Worm (Caenorhabditis elegans) whole organism, young adult: ENCODE data around the gene Y53G8AM.8.

Experiments used
- B0261.1 ChIP-seq: sonication (generic microtip); optimal IDR thresholded peaks from 2 replicates; lab custom pipeline; 2016; ENCODE audit warnings: mild to moderate bottlenecking, missing genetic modification characterization, moderate library complexity, missing compliant biosample characterization
- C17E4.6 ChIP-seq: fragments of 200-800 bp; sonication (Bioruptor generic); IDR thresholded peaks from 2 replicates; pipeline ENCODE4 v1.3.6; 2022; ENCODE audit warnings: missing genetic modification reagents, missing genetic modification characterization, missing compliant biosample characterization
- D2030.7 ChIP-seq: fragments of 200-800 bp; sonication (Bioruptor generic); IDR thresholded peaks from 2 replicates; pipeline ENCODE4 v1.3.6; 2022; ENCODE audit warnings: missing genetic modification reagents, missing genetic modification characterization, missing compliant biosample characterization
- F23B12.7 ChIP-seq: sonication (generic microtip); optimal IDR thresholded peaks from 2 replicates; lab custom pipeline; 2017; ENCODE audit warnings: missing genetic modification characterization, mild to moderate bottlenecking, missing compliant biosample characterization, antibody characterized with exemption, moderate library complexity; ENCODE audit not compliant: insufficient read depth
- F33H1.4 ChIP-seq: fragments of 200-800 bp; sonication (Bioruptor generic); IDR thresholded peaks from 2 replicates; pipeline ENCODE4 v1.3.6; 2022; ENCODE audit warnings: missing genetic modification reagents, missing genetic modification characterization, missing compliant biosample characterization
- F55B11.4 ChIP-seq: sonication (generic microtip); optimal IDR thresholded peaks from 2 replicates; lab custom pipeline; 2016; ENCODE audit warnings: missing compliant biosample characterization, missing genetic modification characterization, borderline replicate concordance; ENCODE audit not compliant: insufficient read depth
- aptf-3 ChIP-seq: fragments of 200-800 bp; sonication (Bioruptor generic); IDR thresholded peaks from 2 replicates; pipeline ENCODE4 v1.3.6; 2022; ENCODE audit warnings: missing genetic modification characterization, missing compliant biosample characterization
- attf-5 ChIP-seq: fragments of 200-800 bp; sonication (Bioruptor generic); optimal IDR thresholded peaks from 2 replicates; lab custom pipeline; 2018; ENCODE audit warnings: mild to moderate bottlenecking, missing genetic modification characterization, missing compliant biosample characterization
- attf-6 ChIP-seq: fragments of 200-800 bp; sonication (Bioruptor generic); IDR thresholded peaks from 2 replicates; pipeline ENCODE4 v1.3.6; 2022; ENCODE audit warnings: missing genetic modification reagents, missing genetic modification characterization, missing compliant biosample characterization
- bed-2 ChIP-seq: fragments of 200-800 bp; sonication (Bioruptor generic); IDR thresholded peaks from 2 replicates; pipeline ENCODE4 v1.3.6; 2022; ENCODE audit warnings: missing genetic modification reagents, missing genetic modification characterization, missing compliant biosample characterization
- ccch-3 ChIP-seq: fragments of 200-800 bp; sonication (Bioruptor generic); optimal IDR thresholded peaks from 2 replicates; lab custom pipeline; 2018; ENCODE audit warnings: mild to moderate bottlenecking, missing genetic modification characterization, missing compliant biosample characterization
- ceh-27 ChIP-seq: fragments of 200-800 bp; sonication (Bioruptor generic); optimal IDR thresholded peaks from 2 replicates; lab custom pipeline; 2018; ENCODE audit warnings: mild to moderate bottlenecking, missing genetic modification characterization, moderate library complexity, missing compliant biosample characterization
- ceh-58 ChIP-seq: fragments of 200-800 bp; sonication (Bioruptor generic); IDR thresholded peaks from 2 replicates; pipeline ENCODE4 v1.3.6; 2022; ENCODE audit warnings: missing genetic modification characterization, missing compliant biosample characterization
- ceh-91 ChIP-seq: fragments of 200-800 bp; sonication (Bioruptor generic); IDR thresholded peaks from 2 replicates; pipeline ENCODE4 v1.3.6; 2022; ENCODE audit warnings: missing genetic modification reagents, missing genetic modification characterization, missing compliant biosample characterization
- efl-1 ChIP-seq: fragments of 150-350 bp; optimal IDR thresholded peaks from 2 replicates; lab custom pipeline; 2014; ENCODE audit warnings: missing biosample characterization, missing genetic modification reagents, missing genetic modification characterization
- ets-4 ChIP-seq: fragments of 200-800 bp; sonication (Bioruptor generic); optimal IDR thresholded peaks from 2 replicates; lab custom pipeline; 2018; ENCODE audit warnings: mild to moderate bottlenecking, missing genetic modification characterization, missing compliant biosample characterization
- gei-17 ChIP-seq: fragments of 200-800 bp; sonication (Bioruptor generic); optimal IDR thresholded peaks from 2 replicates; lab custom pipeline; 2018; ENCODE audit warnings: mild to moderate bottlenecking, missing genetic modification characterization, missing compliant biosample characterization
- him-1 ChIP-seq: sonication (generic microtip); optimal IDR thresholded peaks from 2 replicates; lab custom pipeline; 2016; ENCODE audit warnings: missing genotype, missing genetic modification reagents, missing genetic modification characterization, missing compliant biosample characterization
- hlh-12 ChIP-seq: sonication (generic microtip); optimal IDR thresholded peaks from 2 replicates; lab custom pipeline; 2016; ENCODE audit warnings: missing genetic modification characterization, missing compliant biosample characterization
- hrde-1 ChIP-seq: sonication (generic microtip); optimal IDR thresholded peaks from 2 replicates; lab custom pipeline; 2016; ENCODE audit warnings: missing genetic modification characterization, mild to moderate bottlenecking, missing compliant biosample characterization, moderate library complexity, missing genotype, missing genetic modification reagents, borderline replicate concordance
- hsf-1 ChIP-seq: fragments of 200-800 bp; sonication (Bioruptor generic); IDR thresholded peaks from 2 replicates; pipeline ENCODE4 v1.3.6; 2022; ENCODE audit warnings: missing genetic modification reagents, missing genetic modification characterization, missing compliant biosample characterization
- lin-35 ChIP-seq, 3 experiments: fragments of 150-350 bp in 2 of 3; sonication (generic microtip) in 1 of 3; optimal IDR thresholded peaks; 2 replicates each; lab custom pipeline; 2014 to 2018; ENCODE audit warnings: missing biosample characterization in 3 of 3, missing genetic modification characterization in 3 of 3, missing genetic modification reagents in 3 of 3
- lin-40 ChIP-seq: sonication (generic microtip); optimal IDR thresholded peaks from 2 replicates; lab custom pipeline; 2016; ENCODE audit warnings: missing genetic modification characterization, mild to moderate bottlenecking, missing compliant biosample characterization, missing genotype, missing genetic modification reagents
- lsl-1 ChIP-seq: fragments of 200-800 bp; sonication (Bioruptor generic); optimal IDR thresholded peaks from 2 replicates; lab custom pipeline; 2018; ENCODE audit warnings: mild to moderate bottlenecking, missing genetic modification characterization, moderate library complexity, missing compliant biosample characterization
- madf-3 ChIP-seq: fragments of 200-800 bp; sonication (Bioruptor generic); IDR thresholded peaks from 2 replicates; pipeline ENCODE4 v1.3.6; 2022; ENCODE audit warnings: missing genetic modification reagents, missing genetic modification characterization, missing compliant biosample characterization
- madf-8 ChIP-seq: fragments of 200-800 bp; sonication (Bioruptor generic); conservative IDR thresholded peaks from 2 replicates; pipeline ENCODE4 v1.3.6; 2022; ENCODE audit warnings: missing genetic modification reagents, missing genetic modification characterization, missing compliant biosample characterization
- mcd-1 ChIP-seq: fragments of 200-800 bp; sonication (Bioruptor generic); IDR thresholded peaks from 2 replicates; pipeline ENCODE4 v1.3.6; 2022; ENCODE audit warnings: missing genetic modification reagents, missing genetic modification characterization, missing compliant biosample characterization
- mxl-1 ChIP-seq: sonication (generic microtip); optimal IDR thresholded peaks from 2 replicates; lab custom pipeline; 2016; ENCODE audit warnings: missing genetic modification characterization, missing compliant biosample characterization
- nhr-179 ChIP-seq: sonication (generic microtip); optimal IDR thresholded peaks from 2 replicates; lab custom pipeline; 2016; ENCODE audit warnings: mild to moderate bottlenecking, missing genetic modification characterization, missing compliant biosample characterization
- rcor-1 ChIP-seq: fragments of 200-800 bp; sonication (Bioruptor generic); IDR thresholded peaks from 2 replicates; pipeline ENCODE4 v1.3.6; 2022; ENCODE audit warnings: missing genetic modification reagents, missing genetic modification characterization, missing compliant biosample characterization
- snpc-1.3 ChIP-seq: sonication (generic microtip); optimal IDR thresholded peaks from 2 replicates; lab custom pipeline; 2017; ENCODE audit warnings: missing genetic modification characterization, mild to moderate bottlenecking, missing compliant biosample characterization, antibody characterized with exemption, moderate library complexity, missing genotype, missing genetic modification reagents; ENCODE audit not compliant: insufficient read depth
- snpc-3.4 ChIP-seq: sonication (generic microtip); optimal IDR thresholded peaks from 2 replicates; lab custom pipeline; 2017; ENCODE audit warnings: missing genetic modification characterization, mild to moderate bottlenecking, missing compliant biosample characterization, antibody characterized with exemption, moderate library complexity, missing genotype, missing genetic modification reagents
- snpc-4 ChIP-seq, 5 experiments: fragments of 150-350 bp in 1 of 5; sonication (generic microtip) in 4 of 5; optimal IDR thresholded peaks; 2 replicates each; lab custom pipeline; 2014 to 2018; ENCODE audit warnings: missing genetic modification characterization in 5 of 5, missing biosample characterization in 3 of 5, antibody characterized with exemption in 2 of 5, mild to moderate bottlenecking in 2 of 5, missing compliant biosample characterization in 2 of 5, missing genotype in 2 of 5, moderate library complexity in 2 of 5, missing genetic modification reagents in 1 of 5
- xnd-1 ChIP-seq: sonication (generic microtip); optimal IDR thresholded peaks from 2 replicates; lab custom pipeline; 2016; ENCODE audit warnings: missing genotype, missing genetic modification reagents, missing genetic modification characterization, missing compliant biosample characterization
- zfh-2 ChIP-seq: fragments of 200-800 bp; sonication (Bioruptor generic); conservative IDR thresholded peaks from 2 replicates; pipeline ENCODE4 v1.3.6; 2022; ENCODE audit warnings: missing genetic modification reagents, missing genetic modification characterization, missing compliant biosample characterization
- ztf-18 ChIP-seq: sonication (generic microtip); optimal IDR thresholded peaks from 2 replicates; lab custom pipeline; 2016; ENCODE audit warnings: missing genotype, mild to moderate bottlenecking, missing genetic modification characterization, missing compliant biosample characterization
- ztf-26 ChIP-seq: sonication (generic microtip); optimal IDR thresholded peaks from 2 replicates; lab custom pipeline; 2017; ENCODE audit warnings: missing genetic modification characterization, missing compliant biosample characterization
- ztf-28 ChIP-seq: fragments of 200-800 bp; sonication (Bioruptor generic); IDR thresholded peaks from 2 replicates; pipeline ENCODE4 v1.3.6; 2022; ENCODE audit warnings: missing genetic modification reagents, missing genetic modification characterization, missing compliant biosample characterization
- ztf-6 ChIP-seq: fragments of 200-800 bp; sonication (Bioruptor generic); IDR thresholded peaks from 2 replicates; pipeline ENCODE4 v1.3.6; 2022; ENCODE audit warnings: missing genetic modification reagents, missing genetic modification characterization, missing compliant biosample characterization

Y53G8AM.8 gene

DNA sequence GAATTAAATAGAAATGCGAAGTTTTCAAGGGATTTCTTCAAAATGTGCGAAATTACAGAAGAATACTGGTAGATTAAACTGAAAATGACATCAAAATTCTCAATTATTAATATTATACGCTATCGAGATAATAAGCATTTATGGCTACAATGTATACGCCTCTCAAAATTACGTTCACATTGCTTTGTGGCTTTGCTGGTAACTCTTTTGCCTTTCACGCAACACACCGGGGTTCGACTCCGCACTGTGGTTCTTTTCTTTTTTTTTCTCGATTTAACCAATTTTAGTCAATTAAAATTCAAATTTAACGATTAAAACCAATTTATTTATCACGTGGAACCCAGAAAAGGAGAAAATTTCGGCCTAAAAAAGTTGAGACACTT is 29.5 kb downstream of the Y53G8AM.8 start (continued):
- TF ChIP-seq ceh-91 (GFP tag; lab: Robert Waterston, UW) (no peak), madf-3 (GFP tag; lab: Robert Waterston, UW) (no peak), gei-17 (no peak), hsf-1 (GFP tag; lab: Robert Waterston, UW) (no peak; the same call in 1 of the 2 replicates), F55B11.4 (tag; lab: Kevin White, UChicago) (no peak), rcor-1 (GFP tag; lab: Robert Waterston, UW) (no peak), attf-6 (GFP tag; lab: Robert Waterston, UW) (peak; percentile 68; the same call in 1 of the 2 replicates), ccch-3 (GFP tag; lab: Kevin White, UChicago) (no peak), F23B12.7 (tag; lab: Kevin White, UChicago) (peak; percentile 3), D2030.7 (GFP tag; lab: Robert Waterston, UW) (no peak; the same call in 1 of the 2 replicates), aptf-3 (GFP tag; lab: Robert Waterston, UW) (0 out of 2 replicates have a peak, but pooled peaks have one; percentile 58), C17E4.6 (GFP tag; lab: Robert Waterston, UW) (no peak), madf-8 (GFP tag; lab: Robert Waterston, UW) (no peak), bed-2 (no peak), nhr-179 (tag; lab: Kevin White, UChicago) (peak; percentile 8), hrde-1 (tag; lab: Kevin White, UChicago) (peak; percentile 81), efl-1 (GFP tag; lab: Kevin White, UChicago) (no peak), ceh-58 (no peak), ceh-27 (no peak), lin-40 (tag; lab: Kevin White, UChicago) (no peak), snpc-1.3 (tag; lab: Kevin White, UChicago) (peak; percentile 58), ets-4 (GFP tag; lab: Kevin White, UChicago) (no peak), attf-5 (GFP tag; lab: Kevin White, UChicago) (peak; percentile 36), him-1 (tag; lab: Kevin White, UChicago) (peak; percentile 20), xnd-1 (peak; percentile 4), ztf-26 (tag; lab: Kevin White, UChicago) (peak; percentile 4), mxl-1 (tag; lab: Kevin White, UChicago) (peak; percentile 88), ztf-18 (peak; percentile 73), B0261.1 (tag; lab: Kevin White, UChicago) (peak; percentile 91)

DNA sequence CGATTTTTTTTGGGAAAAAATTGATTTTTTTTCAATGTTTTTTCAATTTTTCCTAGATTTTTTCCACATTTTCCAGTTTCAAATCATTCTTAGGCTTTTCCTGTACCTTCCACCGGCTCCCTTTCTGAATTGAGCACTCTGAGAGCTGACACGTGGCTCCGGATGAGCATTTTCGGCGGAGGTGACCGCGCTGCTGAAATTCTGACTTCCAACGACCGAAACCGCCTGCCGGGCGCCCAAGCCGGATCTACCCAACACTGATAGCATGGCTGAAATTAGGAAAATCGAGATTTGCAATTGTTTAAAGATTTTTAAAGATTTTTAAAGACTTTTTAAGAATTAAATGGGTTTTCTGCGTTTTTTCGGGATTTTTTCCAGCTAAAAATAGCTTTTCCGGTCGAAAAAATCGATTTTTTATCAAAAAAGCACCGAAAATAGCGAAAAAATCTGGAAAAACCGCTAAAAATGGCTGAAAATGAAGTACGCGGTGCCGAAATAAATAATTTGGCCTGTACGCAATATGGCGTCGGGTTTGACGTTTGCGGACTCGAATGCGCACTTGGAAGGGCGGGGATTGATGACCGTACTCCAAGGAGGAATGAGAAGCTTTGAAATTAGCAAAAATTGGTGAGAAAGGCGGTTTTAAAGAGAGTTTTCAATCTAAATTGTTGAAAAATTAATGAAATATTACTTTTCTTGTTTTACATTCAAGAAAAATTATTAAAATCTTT is 30.0 kb downstream of the Y53G8AM.8 start, which contains the start of gene nduf-9:
Gene nduf-9 (minus strand): TSS at position 269 of the 731 bp plus-strand sequence.
- TF ChIP-seq zfh-2 (GFP tag; lab: Robert Waterston, UW) (peak; percentile 56; the same call in 1 of the 2 replicates), mcd-1 (peak; percentile 52), ztf-6 (GFP tag; lab: Robert Waterston, UW) (no peak), snpc-4 (GFP tag; optimal IDR thresholded peaks at IDR 0.05; lab: Kevin White, UChicago) (no peak), snpc-4 (tag; optimal IDR thresholded peaks at IDR 0.05; lab: Kevin White, UChicago) (peak in 1 of 4 experiments; percentile 27), lin-35 (GFP tag; optimal IDR thresholded peaks at IDR 0.05; lab: Kevin White, UChicago) (peak in 1 of 3 experiments; percentile 38), snpc-3.4 (tag; lab: Kevin White, UChicago) (no peak), rcor-1 (GFP tag; lab: Robert Waterston, UW) (0 out of 2 replicates have a peak, but pooled peaks have one; percentile 9), hlh-12 (tag; lab: Kevin White, UChicago) (no peak), F23B12.7 (tag; lab: Kevin White, UChicago) (peak; percentile 33), F33H1.4 (GFP tag; lab: Robert Waterston, UW) (peak; percentile 37), madf-3 (GFP tag; lab: Robert Waterston, UW) (no peak), ztf-28 (GFP tag; lab: Robert Waterston, UW) (0 out of 2 replicates have a peak, but pooled peaks have one; percentile 8), lsl-1 (GFP tag; lab: Kevin White, UChicago) (peak; percentile 71)
